Worm (Caenorhabditis elegans): Measurements from ENCODE around the gene srh-36.

The srh-36 gene

ce11 chrV:2849071-2849470 lies 27.6 kb upstream of the srh-36 start, which contains the start of gene ugt-53:
Gene ugt-53 (plus strand): TSS chrV:2849343.
- TF ChIP-seq elt-2 (tag; optimal IDR thresholded peaks at IDR 0.05) (peak; percentile 54), nhr-85 (tag) (peak; percentile 21), mep-1 (tag; optimal IDR thresholded peaks at IDR 0.05) (no peak)

ce11 chrV:2848290-2848937 lies 26.9 kb upstream of the srh-36 start, which contains the start of gene srj-49:
Gene srj-49 (minus strand): TSS chrV:2848340.
- TF ChIP-seq nhr-20 (tag; optimal IDR thresholded peaks at IDR 0.05), result no peak
- no peak for TF ChIP-seq swsn-7 (tag; optimal IDR thresholded peaks at IDR 0.05)
- no peak for TF ChIP-seq dsc-1 (tag; optimal IDR thresholded peaks at IDR 0.05)
- TF ChIP-seq elt-2 (tag; optimal IDR thresholded peaks at IDR 0.05), result peak; percentile 96

DNA sequence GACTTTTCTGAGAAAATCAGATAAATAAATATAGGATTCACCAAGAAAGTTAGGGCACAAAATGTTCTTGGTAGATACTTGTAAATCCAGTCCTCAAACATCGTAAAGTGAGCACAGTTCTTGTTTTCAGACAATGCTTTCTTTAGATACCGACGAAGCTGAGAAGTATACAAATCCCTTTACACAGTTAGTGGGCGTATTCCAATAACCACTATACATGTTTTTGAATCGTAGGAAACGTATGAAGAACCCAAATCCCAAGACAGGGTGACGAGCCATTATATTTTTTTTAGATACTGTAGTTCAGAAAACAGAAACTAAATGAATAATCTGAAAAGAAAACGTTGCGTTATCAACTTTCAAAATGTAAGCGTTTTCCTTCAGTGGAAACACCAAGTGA lies 24.3 kb upstream of the srh-36 start, which contains the start of gene srj-44:
Gene srj-44 (minus strand): TSS at position 101 of the 400 bp plus-strand sequence.
- TF ChIP-seq efl-1 (optimal IDR thresholded peaks at IDR 0.05) (no peak), efl-1 (GFP tag; optimal IDR thresholded peaks at IDR 0.05 in 1 of 2) (peak in 1 of 2 experiments; percentile 29), grh-1 (GFP tag; IDR thresholded peaks at IDR 0.05) (no peak), nhr-71 (tag; optimal IDR thresholded peaks at IDR 0.05) (no peak)

- TF ChIP-seq mdl-1 (tag; optimal IDR thresholded peaks at IDR 0.05) (no peak), nhr-20 (tag; optimal IDR thresholded peaks at IDR 0.05) (no peak), lin-15B (tag; optimal IDR thresholded peaks at IDR 0.05) (no peak), ztf-4 (tag; optimal IDR thresholded peaks at IDR 0.05) (no peak), elt-2 (tag; optimal IDR thresholded peaks at IDR 0.05) (no peak), nhr-237 (tag; optimal IDR thresholded peaks at IDR 0.05) (no peak), nhr-47 (tag; optimal IDR thresholded peaks at IDR 0.05) (no peak), hpl-2 (GFP tag; optimal IDR thresholded peaks at IDR 0.05) (no peak), zag-1 (tag; optimal IDR thresholded peaks at IDR 0.05) (no peak), isw-1 (GFP tag; IDR thresholded peaks at IDR 0.05) (no peak), nhr-77 (tag; optimal IDR thresholded peaks at IDR 0.05) (no peak), lin-35 (GFP tag; optimal IDR thresholded peaks at IDR 0.05) (no peak), egl-13 (tag; optimal IDR thresholded peaks at IDR 0.05) (no peak), ceh-88 (GFP tag; IDR thresholded peaks at IDR 0.05) (no peak), blmp-1 (tag; optimal IDR thresholded peaks at IDR 0.05) (no peak), unc-30 (tag; optimal IDR thresholded peaks at IDR 0.05) (no peak)
Observed at ce11 chrV:2836501-2836900, 15.0 kb upstream of the srh-36 start, which contains the start of gene srj-45. Gene srj-45 (minus strand): TSS chrV:2836601.

ce11 chrV:2832666-2833065 lies 11.2 kb upstream of the srh-36 start, which contains the start of gene srj-50:
Gene srj-50 (plus strand): TSS chrV:2832966.
- TF ChIP-seq nhr-11 (tag; optimal IDR thresholded peaks at IDR 0.05) (no peak), egl-13 (tag; optimal IDR thresholded peaks at IDR 0.05) (no peak), irx-1 (tag; optimal IDR thresholded peaks at IDR 0.05) (no peak), aha-1 (tag; optimal IDR thresholded peaks at IDR 0.05) (no peak), elt-3 (tag; optimal IDR thresholded peaks at IDR 0.05) (no peak), ceh-8 (GFP tag; optimal IDR thresholded peaks at IDR 0.05) (no peak), ceh-90 (tag; optimal IDR thresholded peaks at IDR 0.05) (no peak), ama-1 (optimal IDR thresholded peaks at IDR 0.05) (no peak), hlh-17 (GFP tag; optimal IDR thresholded peaks at IDR 0.05; ENCODE audit: borderline replicate concordance) (no peak), aly-2 (tag; optimal IDR thresholded peaks at IDR 0.05) (no peak), zag-1 (tag; optimal IDR thresholded peaks at IDR 0.05) (no peak), nhr-85 (tag) (no peak), unc-62 (GFP tag; optimal IDR thresholded peaks at IDR 0.05) (no peak)
